Worm (Caenorhabditis elegans) whole organism, midembryonic: Measurements from ENCODE around the gene nhr-97.

ENCODE experiments used
- T22C8.4 ChIP-seq: fragments of 200-800 bp; sonication (Bioruptor generic); IDR thresholded peaks from 2 replicates; pipeline ENCODE4 v1.3.6; 2022; ENCODE audit warnings: missing genetic modification characterization, missing compliant biosample characterization
- cog-1 ChIP-seq: sonication (generic microtip); optimal IDR thresholded peaks from 2 replicates; lab custom pipeline; 2016; ENCODE audit warnings: missing genetic modification characterization, missing compliant biosample characterization
- flt-1 ChIP-seq: fragments of 200-800 bp; sonication (Bioruptor generic); IDR thresholded peaks from 2 replicates; pipeline ENCODE4 v1.3.6; 2022; ENCODE audit warnings: missing genetic modification characterization, missing compliant biosample characterization
- klf-2 ChIP-seq: fragments of 200-800 bp; sonication (Bioruptor generic); conservative IDR thresholded peaks from 2 replicates; pipeline ENCODE4 v1.3.6; 2022; ENCODE audit warnings: missing genetic modification reagents, missing genetic modification characterization, missing compliant biosample characterization
- med-1 ChIP-seq: sonication (generic microtip); optimal IDR thresholded peaks from 2 replicates; lab custom pipeline; 2017; ENCODE audit warnings: missing genetic modification characterization, mild to moderate bottlenecking, missing compliant biosample characterization, antibody characterized with exemption, missing genetic modification reagents; ENCODE audit not compliant: insufficient read depth
- ref-1 ChIP-seq: fragments of 200-800 bp; sonication (Bioruptor generic); conservative IDR thresholded peaks from 2 replicates; pipeline ENCODE4 v1.3.6; 2022; ENCODE audit warnings: missing genetic modification reagents, missing genetic modification characterization, missing compliant biosample characterization
- tab-1 ChIP-seq: fragments of 200-800 bp; sonication (Bioruptor generic); IDR thresholded peaks from 2 replicates; pipeline ENCODE4 v1.3.6; 2022; ENCODE audit warnings: missing genetic modification characterization, missing compliant biosample characterization
- ztf-23 ChIP-seq: fragments of 200-800 bp; sonication (Bioruptor generic); IDR thresholded peaks from 2 replicates; pipeline ENCODE4 v1.3.6; 2022; ENCODE audit warnings: missing genetic modification reagents, missing genetic modification characterization, missing compliant biosample characterization
- ztf-29 ChIP-seq: fragments of 200-800 bp; sonication (Bioruptor generic); IDR thresholded peaks from 2 replicates; pipeline ENCODE4 v1.3.6; 2022; ENCODE audit warnings: missing genetic modification reagents, missing genetic modification characterization, missing compliant biosample characterization

DNA sequence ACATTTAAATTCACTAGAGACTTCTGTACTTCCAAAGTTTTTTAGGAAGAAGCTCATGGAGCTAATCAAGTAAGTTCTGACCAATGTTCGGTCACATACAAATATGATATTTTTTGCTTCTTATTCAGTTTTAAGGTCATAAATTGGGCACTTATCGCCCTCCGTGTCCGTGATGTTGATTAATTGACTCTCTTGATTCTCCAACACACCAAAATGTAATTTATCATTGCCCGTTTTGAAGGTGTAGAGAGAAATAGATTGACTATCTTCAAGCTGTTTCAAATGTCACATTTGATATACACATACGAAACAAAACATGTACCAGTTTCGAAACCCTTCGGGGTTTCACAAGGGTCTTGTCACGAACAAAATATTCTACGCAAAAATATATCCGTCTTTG is 33.3 kb downstream of the nhr-97 start:
- TF ChIP-seq ref-1 (GFP tag; lab: Robert Waterston, UW) (no peak), med-1 (GFP tag; lab: Kevin White, UChicago) (no peak), ztf-29 (no peak), flt-1 (no peak), klf-2 (GFP tag; lab: Robert Waterston, UW) (no peak), cog-1 (tag; lab: Kevin White, UChicago) (no peak), T22C8.4 (GFP tag; lab: Robert Waterston, UW) (no peak), tab-1 (GFP tag; lab: Robert Waterston, UW) (no peak), ztf-23 (GFP tag; lab: Robert Waterston, UW) (no peak)
